Fruit fly (Drosophila melanogaster) ovary, adult (tissue): ENCODE measurements around the gene Cpr73D.

Experiments
- CG17801 ChIP-seq: fragments of 200-800 bp; optimal IDR thresholded peaks from 2 replicates; lab custom pipeline; 2019; ENCODE audit warnings: missing biosample characterization, mild to moderate bottlenecking, missing genetic modification characterization, moderate library complexity; ENCODE audit not compliant: partially characterized antibody

The Cpr73D gene

dm6 chr3L:16986062-16987013 is 28.8 kb upstream of the Cpr73D start:
- TF ChIP-seq CG17801 (GFP tag; lab: Kevin White, UChicago) = no peak

dm6 chr3L:16985578-16985977 is 28.1 kb upstream of the Cpr73D start:
- no peak for TF ChIP-seq CG17801 (GFP tag; lab: Kevin White, UChicago)

DNA sequence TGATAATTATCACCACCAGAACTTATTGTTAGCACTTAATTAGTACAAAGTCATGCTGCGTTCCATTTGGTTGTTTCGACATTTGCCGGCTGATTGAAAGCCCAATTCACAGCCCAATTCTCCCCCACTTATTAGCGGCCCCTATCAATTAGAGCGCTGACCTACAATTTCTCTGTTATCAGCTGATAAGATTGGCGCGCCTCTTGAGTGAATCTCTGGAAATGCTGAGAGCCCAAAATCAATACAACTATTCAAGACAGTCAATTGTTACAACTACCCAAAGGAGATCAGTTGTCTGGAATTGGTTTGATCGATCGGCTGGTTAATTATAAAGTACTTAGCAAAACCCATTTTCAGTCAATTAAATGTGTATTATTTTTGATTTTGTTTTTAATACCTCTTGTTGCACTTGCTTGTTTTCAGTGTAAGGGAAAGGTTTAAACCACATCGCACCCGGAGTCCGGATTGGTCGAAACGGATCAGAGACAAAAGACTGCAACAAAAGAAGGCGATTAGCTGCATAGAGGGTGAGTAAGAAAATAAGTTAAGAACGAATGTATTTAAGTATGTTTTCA is 27.4 kb upstream of the Cpr73D start:
- TF ChIP-seq CG17801 (GFP tag; lab: Kevin White, UChicago) = no peak

dm6 chr3L:16984042-16984441 is 26.6 kb upstream of the Cpr73D start:
- no peak for TF ChIP-seq CG17801 (GFP tag; lab: Kevin White, UChicago)

DNA sequence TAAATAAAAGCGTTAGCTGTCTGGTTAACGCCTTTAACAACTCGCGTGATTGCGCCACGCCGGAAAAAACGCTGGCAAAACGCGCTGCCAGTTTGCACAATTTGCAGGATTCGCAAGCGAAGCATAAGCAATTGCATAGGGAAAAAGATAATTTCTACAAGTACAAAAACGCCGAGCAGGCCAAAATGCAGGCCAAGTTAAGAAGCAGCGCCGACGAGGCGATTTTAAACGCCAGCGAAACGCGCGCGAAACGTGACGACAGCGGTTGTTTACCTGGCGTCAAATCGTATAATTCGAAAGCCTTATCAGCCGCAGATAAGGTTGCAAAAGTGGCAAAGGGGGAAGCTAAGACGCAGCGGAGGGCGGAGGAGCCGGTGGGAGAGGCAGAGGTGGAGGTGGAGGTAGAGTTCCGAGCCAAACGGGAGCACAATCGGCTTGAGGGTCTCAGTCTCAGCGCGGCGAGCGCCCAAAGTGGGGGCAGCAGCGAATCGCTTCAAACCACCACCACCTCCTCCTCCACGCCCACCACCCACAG is 23.7 kb upstream of the Cpr73D start:
- no peak for TF ChIP-seq CG17801 (GFP tag; lab: Kevin White, UChicago)

- no peak for TF ChIP-seq CG17801 (GFP tag; lab: Kevin White, UChicago)
Measured at dm6 chr3L:16978406-16978805, 20.9 kb upstream of the Cpr73D start.

dm6 chr3L:16977311-16977710 is 19.8 kb upstream of the Cpr73D start:
- TF ChIP-seq CG17801 (GFP tag; lab: Kevin White, UChicago) = no peak

dm6 chr3L:16975638-16976528 is 18.4 kb upstream of the Cpr73D start:
- TF ChIP-seq CG17801 (GFP tag; lab: Kevin White, UChicago) = no peak

DNA sequence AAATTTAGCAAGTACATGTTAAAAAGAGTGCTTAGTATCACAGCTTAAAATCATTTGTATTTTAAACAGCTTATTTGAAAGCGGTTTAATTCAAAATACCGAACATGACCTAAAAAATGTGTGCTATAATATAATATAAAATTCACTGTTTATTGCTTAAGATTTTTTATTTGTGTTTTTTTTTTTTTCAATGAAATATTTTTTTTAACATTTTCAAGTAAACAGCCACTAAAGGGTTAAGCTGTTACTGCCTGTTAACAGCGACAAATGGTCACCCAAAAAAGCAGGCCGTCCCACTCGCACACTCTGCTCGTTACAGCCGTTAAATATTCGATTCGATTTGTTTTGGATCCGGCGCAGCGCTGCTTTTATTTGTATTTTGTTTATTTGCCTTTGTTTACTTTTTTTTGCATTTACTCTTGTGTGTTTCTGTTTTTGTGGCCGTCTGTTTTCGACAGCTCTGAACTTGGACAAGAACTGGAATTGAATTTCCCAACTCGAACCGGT is 17.2 kb upstream of the Cpr73D start:
- no peak for TF ChIP-seq CG17801 (GFP tag; lab: Kevin White, UChicago)

- TF ChIP-seq CG17801 (GFP tag; lab: Kevin White, UChicago) = no peak
Measured at dm6 chr3L:16971611-16972359, 14.3 kb upstream of the Cpr73D start.

- TF ChIP-seq CG17801 (GFP tag; lab: Kevin White, UChicago) = peak; percentile 71
Measured at dm6 chr3L:16969652-16970109, 12.2 kb upstream of the Cpr73D start, which contains the start of gene Exn. TSS of gene Exn (plus strand) at chr3L:16970013.

dm6 chr3L:16958397-16959080 is 1.1 kb upstream of the Cpr73D start:
- no peak for TF ChIP-seq CG17801 (GFP tag; lab: Kevin White, UChicago)
